Worm (Caenorhabditis elegans) whole organism, dauer: ENCODE data around the gene srh-243.

ENCODE experiments used
- unc-62 ChIP-seq: sonication (generic microtip); optimal IDR thresholded peaks from 2 replicates; lab custom pipeline; 2017; ENCODE audit warnings: missing biosample characterization, missing genetic modification reagents, missing genetic modification characterization

The srh-243 gene

ce11 chrV:2870127-2870526, at the start of gene srh-243:
Gene srh-243 (plus strand): TSS chrV:2870427.
- no peak for TF ChIP-seq unc-62 (GFP tag; lab: Kevin White, UChicago)

- TF ChIP-seq unc-62 (GFP tag; lab: Kevin White, UChicago): no peak
These were observed 48.5 kb upstream of the srh-243 start, which contains the start of gene srh-36 for ce11 chrV:2821618-2822272. Gene srh-36 (minus strand): TSS chrV:2821668.

ce11 chrV:2825978-2826377, 44.2 kb upstream of the srh-243 start:
- no peak for TF ChIP-seq unc-62 (GFP tag; lab: Kevin White, UChicago)

- no peak for TF ChIP-seq unc-62 (GFP tag; lab: Kevin White, UChicago)
These were observed 43.4 kb upstream of the srh-243 start, which contains the start of gene T03D3.5 for ce11 chrV:2826815-2827214. Gene T03D3.5 (minus strand): TSS chrV:2826835.

DNA sequence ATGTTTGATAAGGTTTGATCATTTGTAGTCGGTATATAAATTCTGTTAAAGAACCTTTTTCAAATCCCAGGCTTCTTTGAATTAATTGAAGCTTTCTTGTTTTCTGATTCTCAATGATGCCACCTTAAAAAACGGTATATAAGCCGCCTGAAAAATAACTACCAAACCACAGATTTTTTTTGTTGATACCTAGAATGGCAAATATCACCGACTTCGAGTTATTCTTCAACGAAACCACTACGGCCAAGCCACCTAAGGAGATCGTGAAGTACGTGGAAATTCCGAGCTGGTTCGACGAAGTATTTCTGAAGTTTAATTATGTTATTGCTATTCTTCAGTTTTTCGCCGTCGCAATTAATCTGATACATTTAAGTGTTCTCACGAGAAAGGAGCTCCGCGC, 39.4 kb upstream of the srh-243 start, which contains the start of gene srw-2:
srw-2 (plus strand) TSS at position 62 of the 400 bp plus-strand sequence.
- no peak for TF ChIP-seq unc-62 (GFP tag; lab: Kevin White, UChicago)

DNA sequence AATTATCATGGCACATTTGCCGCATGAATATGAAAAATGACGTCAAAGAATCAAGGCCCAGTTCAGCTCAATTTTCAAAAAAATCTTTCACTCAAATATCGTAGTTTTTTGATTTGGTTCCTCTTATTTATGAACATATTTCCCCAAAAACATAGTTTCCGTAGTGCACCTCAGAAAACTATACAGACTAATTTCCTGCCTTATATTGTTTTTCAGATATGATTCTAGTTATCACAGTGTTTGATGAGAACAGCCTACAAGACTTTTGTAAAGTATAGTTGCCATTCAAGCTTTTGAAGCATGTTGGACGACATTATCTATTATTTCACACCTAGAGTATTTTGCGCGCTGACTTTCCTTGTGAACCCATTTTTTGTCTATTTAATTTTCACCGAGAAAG, 37.6 kb upstream of the srh-243 start, which contains the start of gene srj-50:
srj-50 (plus strand) TSS at position 301 of the 400 bp plus-strand sequence.
- TF ChIP-seq unc-62 (GFP tag; lab: Kevin White, UChicago): no peak

- no peak for TF ChIP-seq unc-62 (GFP tag; lab: Kevin White, UChicago)
These were observed 33.7 kb upstream of the srh-243 start, which contains the start of gene srj-45 for ce11 chrV:2836501-2836900. Gene srj-45 (minus strand): TSS chrV:2836601.

DNA sequence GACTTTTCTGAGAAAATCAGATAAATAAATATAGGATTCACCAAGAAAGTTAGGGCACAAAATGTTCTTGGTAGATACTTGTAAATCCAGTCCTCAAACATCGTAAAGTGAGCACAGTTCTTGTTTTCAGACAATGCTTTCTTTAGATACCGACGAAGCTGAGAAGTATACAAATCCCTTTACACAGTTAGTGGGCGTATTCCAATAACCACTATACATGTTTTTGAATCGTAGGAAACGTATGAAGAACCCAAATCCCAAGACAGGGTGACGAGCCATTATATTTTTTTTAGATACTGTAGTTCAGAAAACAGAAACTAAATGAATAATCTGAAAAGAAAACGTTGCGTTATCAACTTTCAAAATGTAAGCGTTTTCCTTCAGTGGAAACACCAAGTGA, 24.5 kb upstream of the srh-243 start, which contains the start of gene srj-44:
srj-44 (minus strand) TSS at position 101 of the 400 bp plus-strand sequence.
- TF ChIP-seq unc-62 (GFP tag; lab: Kevin White, UChicago): no peak

DNA sequence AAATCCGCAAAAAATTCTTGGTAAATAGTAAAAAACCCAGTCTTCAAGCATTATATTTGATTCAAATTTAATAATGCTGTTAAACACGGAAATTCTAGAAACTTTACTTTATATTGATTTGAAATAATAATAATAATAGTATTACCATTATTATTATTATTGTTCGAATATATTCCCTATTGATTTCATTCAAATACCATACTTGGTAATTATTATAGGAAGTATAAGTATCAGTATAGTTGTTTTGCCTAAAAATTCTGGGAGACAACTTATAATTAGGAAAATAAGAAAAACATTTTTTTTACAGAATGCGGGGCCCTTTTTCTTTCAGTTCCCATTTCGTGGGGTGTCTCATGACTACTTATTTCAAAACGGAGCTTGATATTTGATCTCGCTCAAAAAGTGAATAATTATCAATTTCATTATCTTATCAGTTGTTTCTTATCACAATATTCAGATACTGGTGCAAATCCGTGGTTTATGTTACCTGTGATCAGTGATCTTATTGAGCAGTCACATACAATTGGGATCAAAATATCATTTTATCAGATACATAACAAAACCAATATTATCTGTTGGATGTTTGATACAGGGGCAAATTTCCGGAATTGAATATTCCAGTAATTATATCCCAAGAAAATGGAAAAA, 21.8 kb upstream of the srh-243 start, which contains the start of gene srj-49:
srj-49 (minus strand) TSS at position 51 of the 648 bp plus-strand sequence.
- no peak for TF ChIP-seq unc-62 (GFP tag; lab: Kevin White, UChicago)

- TF ChIP-seq unc-62 (GFP tag; lab: Kevin White, UChicago): no peak
These were observed 21.2 kb upstream of the srh-243 start, which contains the start of gene ugt-53 for ce11 chrV:2849071-2849470. Gene ugt-53 (plus strand): TSS chrV:2849343.

DNA sequence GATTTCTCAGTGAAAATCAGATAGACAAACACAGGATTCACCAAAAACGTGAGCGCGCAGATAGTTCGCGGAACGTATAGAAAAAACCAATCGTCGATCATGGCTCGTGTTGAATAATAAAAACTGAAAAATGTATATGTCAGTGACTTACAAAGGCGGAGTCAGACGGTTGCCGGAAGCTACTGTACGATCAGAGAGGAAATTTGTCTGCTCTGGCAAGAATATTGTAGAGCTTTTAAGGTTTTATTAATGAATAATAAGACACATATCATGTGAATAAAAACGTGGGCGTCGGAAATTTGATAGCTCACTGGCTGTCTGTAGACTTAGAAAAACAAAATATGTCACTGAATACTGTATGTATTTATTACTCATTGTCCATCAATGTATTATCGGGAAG, 14.8 kb upstream of the srh-243 start, which contains the start of gene srj-57:
srj-57 (minus strand) TSS at position 101 of the 400 bp plus-strand sequence.
- TF ChIP-seq unc-62 (GFP tag; lab: Kevin White, UChicago): no peak

DNA sequence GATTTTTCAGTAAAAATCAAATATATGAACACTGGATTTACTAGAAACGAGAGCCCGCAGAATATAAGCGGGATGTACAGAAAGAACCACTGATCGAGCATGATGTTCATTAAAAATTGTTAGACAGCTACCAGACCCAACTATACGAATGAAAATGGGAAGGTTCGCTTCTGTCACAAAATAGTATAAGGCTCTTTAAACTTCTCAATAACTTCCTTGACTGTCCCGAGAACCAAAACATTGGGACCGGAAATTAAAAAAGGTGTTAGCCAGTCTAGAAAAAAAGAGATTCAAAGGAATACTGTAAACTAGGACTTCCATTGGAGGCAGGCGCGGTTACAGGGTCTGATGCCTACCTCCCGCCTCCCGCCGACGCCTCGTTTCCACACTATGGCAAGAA, 12.4 kb upstream of the srh-243 start, which contains the start of gene srj-55:
srj-55 (minus strand) TSS at position 101 of the 400 bp plus-strand sequence.
- no peak for TF ChIP-seq unc-62 (GFP tag; lab: Kevin White, UChicago)

DNA sequence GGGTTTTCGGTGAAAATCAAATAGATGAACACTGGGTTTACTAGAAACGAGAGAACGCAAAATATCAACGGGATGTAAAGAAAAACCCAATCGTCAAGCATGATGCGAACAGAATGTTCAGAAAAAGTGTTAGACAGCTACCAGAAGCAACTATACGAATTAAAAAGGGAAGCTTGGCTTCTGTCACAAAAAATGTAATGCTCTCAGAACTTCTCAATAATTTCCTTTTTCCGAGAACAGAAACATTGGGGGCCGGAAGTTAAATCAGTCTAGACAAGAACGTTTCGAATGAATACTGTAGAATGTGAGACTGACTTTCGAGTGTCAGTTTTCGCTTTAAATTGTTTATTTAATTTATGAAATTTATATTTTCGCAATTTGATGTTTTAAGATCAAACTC, 10.5 kb upstream of the srh-243 start, which contains the start of gene srj-54:
srj-54 (minus strand) TSS at position 101 of the 400 bp plus-strand sequence.
- TF ChIP-seq unc-62 (GFP tag; lab: Kevin White, UChicago): no peak

ce11 chrV:2861505-2861904, 8.7 kb upstream of the srh-243 start, which contains the start of gene srh-270:
Gene srh-270 (minus strand): TSS chrV:2861605.
- no peak for TF ChIP-seq unc-62 (GFP tag; lab: Kevin White, UChicago)

ce11 chrV:2863033-2863432, 7.2 kb upstream of the srh-243 start, which contains the start of gene srh-272:
Gene srh-272 (plus strand): TSS chrV:2863333.
- TF ChIP-seq unc-62 (GFP tag; lab: Kevin White, UChicago): no peak

- TF ChIP-seq unc-62 (GFP tag; lab: Kevin White, UChicago): no peak
These were observed 5.3 kb upstream of the srh-243 start, which contains the start of gene srh-240 for ce11 chrV:2864899-2865298. Gene srh-240 (plus strand): TSS chrV:2865199.
